Fruit fly (Drosophila melanogaster) whole organism, wandering third instar larva: Measurements from ENCODE around the gene NdufA3.

ENCODE experiments used
- CG32264 ChIP-seq: fragments of 200-800 bp; sonication (Bioruptor generic); optimal IDR thresholded peaks from 2 replicates; lab custom pipeline; 2016; ENCODE audit warnings: missing biosample characterization, missing genetic modification characterization
- CrebA ChIP-seq: fragments of 200-800 bp; sonication (Bioruptor generic); optimal IDR thresholded peaks from 2 replicates; lab custom pipeline; 2016; ENCODE audit warnings: missing biosample characterization, mild to moderate bottlenecking, missing genetic modification characterization, borderline replicate concordance
- Dfd ChIP-seq: fragments of >200 bp; optimal IDR thresholded peaks from 2 replicates; lab custom pipeline; 2017; ENCODE audit warnings: missing biosample characterization, missing genetic modification characterization
- Dif ChIP-seq: fragments of 200-275, 200-300 bp; sonication (Bioruptor generic); optimal IDR thresholded peaks from 2 replicates; lab custom pipeline; 2018; ENCODE audit warnings: missing biosample characterization, missing genetic modification characterization; ENCODE audit not compliant: partially characterized antibody
- GATAd ChIP-seq: sonication (Bioruptor generic); optimal IDR thresholded peaks from 2 replicates; lab custom pipeline; 2016; ENCODE audit warnings: missing biosample characterization, missing genetic modification characterization
- HLH106 ChIP-seq: fragments of 200-800 bp; optimal IDR thresholded peaks from 3 replicates; lab custom pipeline; 2019; ENCODE audit warnings: missing biosample characterization, mild to moderate bottlenecking, missing genetic modification characterization, moderate library complexity
- Hnf4 ChIP-seq: fragments of 200-800 bp; sonication (Bioruptor generic); optimal IDR thresholded peaks from 2 replicates; lab custom pipeline; 2016; ENCODE audit warnings: missing biosample characterization, mild to moderate bottlenecking, missing genetic modification characterization
- Hr78 ChIP-seq: fragments of >200 bp; optimal IDR thresholded peaks from 2 replicates; lab custom pipeline; 2017; ENCODE audit warnings: missing biosample characterization, missing genetic modification characterization
- Hr83 ChIP-seq: fragments of 200-300 bp; sonication (Bioruptor generic); optimal IDR thresholded peaks from 2 replicates; lab custom pipeline; 2016; ENCODE audit warnings: missing biosample characterization, mild to moderate bottlenecking, missing genetic modification characterization, moderate library complexity; ENCODE audit not compliant: poor library complexity, severe bottlenecking
- Mio ChIP-seq: sonication (Bioruptor generic); optimal IDR thresholded peaks from 2 replicates; lab custom pipeline; 2016; ENCODE audit warnings: missing biosample characterization, missing genetic modification characterization
- Myc ChIP-seq: fragments of >200 bp; optimal IDR thresholded peaks from 2 replicates; lab custom pipeline; 2017
- N ChIP-seq: fragments of >200 bp; optimal IDR thresholded peaks from 2 replicates; lab custom pipeline; 2018; ENCODE audit warnings: missing biosample characterization, missing external identifiers, missing genetic modification characterization
- Rel ChIP-seq, 2 experiments: fragments of 200-800 bp; sonication (Bioruptor generic) in 1 of 2; optimal IDR thresholded peaks; 2 replicates in 1 of 2; 3 replicates in 1 of 2; lab custom pipeline; 2016 to 2019; ENCODE audit warnings: mild to moderate bottlenecking in 2 of 2, missing biosample characterization in 2 of 2, missing genetic modification characterization in 2 of 2, moderate library complexity in 1 of 2
- Sp1 ChIP-seq: fragments of 200-800 bp; sonication (Bioruptor generic); optimal IDR thresholded peaks from 3 replicates; lab custom pipeline; 2019; ENCODE audit warnings: missing biosample characterization, mild to moderate bottlenecking, missing genetic modification characterization, moderate library complexity
- Vsx2 ChIP-seq: fragments of 200-300, 225-300 bp; sonication (Bioruptor generic); optimal IDR thresholded peaks from 2 replicates; lab custom pipeline; 2018; ENCODE audit warnings: missing biosample characterization, missing genetic modification characterization; ENCODE audit not compliant: partially characterized antibody
- br ChIP-seq: fragments of 200-800 bp; sonication (Bioruptor generic); optimal IDR thresholded peaks from 2 replicates; lab custom pipeline; 2016; ENCODE audit warnings: missing biosample characterization, missing genetic modification characterization
- brk ChIP-seq: fragments of 200-800 bp; sonication (Bioruptor generic); optimal IDR thresholded peaks from 2 replicates; lab custom pipeline; 2016; ENCODE audit warnings: missing biosample characterization, mild to moderate bottlenecking, missing genetic modification characterization
- dl ChIP-seq, 2 experiments: fragments of 175-275, 200-275 bp in 1 of 2; fragments of 200-275 bp in 1 of 2; sonication (Bioruptor generic); optimal IDR thresholded peaks; lab custom pipeline; 2018; ENCODE audit warnings: mild to moderate bottlenecking in 2 of 2, missing biosample characterization in 2 of 2, missing genetic modification characterization in 2 of 2, moderate library complexity in 2 of 2; ENCODE audit not compliant: partially characterized antibody in 2 of 2, insufficient read depth in 1 of 2
- dmrt93B ChIP-seq: fragments of 200-800 bp; sonication (Bioruptor generic); optimal IDR thresholded peaks from 2 replicates; lab custom pipeline; 2018; ENCODE audit warnings: missing biosample characterization, mild to moderate bottlenecking, missing genetic modification characterization
- dsf ChIP-seq: sonication (Bioruptor generic); optimal IDR thresholded peaks from 2 replicates; lab custom pipeline; 2016; ENCODE audit warnings: missing biosample characterization, missing genetic modification characterization, borderline replicate concordance
- ey ChIP-seq: fragments of 200-800 bp; sonication (Bioruptor generic); optimal IDR thresholded peaks from 2 replicates; lab custom pipeline; 2016; ENCODE audit warnings: missing biosample characterization, missing genetic modification characterization
- fru ChIP-seq: fragments of 200-800 bp; sonication (Bioruptor generic); optimal IDR thresholded peaks from 3 replicates; lab custom pipeline; 2016; ENCODE audit warnings: missing biosample characterization, mild to moderate bottlenecking, missing genetic modification characterization
- h ChIP-seq: fragments of 200-800 bp; sonication (Bioruptor generic); optimal IDR thresholded peaks from 3 replicates; lab custom pipeline; 2016; ENCODE audit warnings: missing biosample characterization, mild to moderate bottlenecking, missing genetic modification characterization
- jim ChIP-seq: fragments of 175-275, 200-325 bp; sonication (Bioruptor generic); optimal IDR thresholded peaks from 2 replicates; lab custom pipeline; 2016; ENCODE audit warnings: missing biosample characterization, mild to moderate bottlenecking, missing genetic modification characterization
- lola ChIP-seq: fragments of >200 bp; optimal IDR thresholded peaks from 2 replicates; lab custom pipeline; 2017; ENCODE audit warnings: missing biosample characterization, missing genetic modification characterization
- pan ChIP-seq: fragments of >200 bp; optimal IDR thresholded peaks from 2 replicates; lab custom pipeline; 2017
- psq ChIP-seq: fragments of 200-800 bp; sonication (Bioruptor generic); optimal IDR thresholded peaks from 3 replicates; lab custom pipeline; 2017; ENCODE audit warnings: missing biosample characterization, mild to moderate bottlenecking, missing genetic modification characterization, moderate library complexity
- sage ChIP-seq: fragments of 200-800 bp; sonication (Bioruptor generic); optimal IDR thresholded peaks from 2 replicates; lab custom pipeline; 2016; ENCODE audit warnings: missing biosample characterization, mild to moderate bottlenecking, missing genetic modification characterization
- sv ChIP-seq: fragments of 200-800 bp; sonication (Bioruptor generic); optimal IDR thresholded peaks from 3 replicates; lab custom pipeline; 2016; ENCODE audit warnings: missing biosample characterization, missing genetic modification characterization
- usp ChIP-seq: fragments of >200 bp; optimal IDR thresholded peaks from 2 replicates; lab custom pipeline; 2017; ENCODE audit warnings: missing biosample characterization, missing genetic modification characterization
- woc ChIP-seq: sonication (Bioruptor generic); optimal IDR thresholded peaks from 2 replicates; lab custom pipeline; 2016; ENCODE audit warnings: missing biosample characterization, mild to moderate bottlenecking, missing genetic modification characterization

Gene NdufA3

dm6 chrX:9119671-9120364, 40.0 kb downstream of the NdufA3 start:
- no peak for TF ChIP-seq jim (GFP tag; lab: Kevin White, UChicago)
- no peak for TF ChIP-seq Rel (GFP tag; optimal IDR thresholded peaks at IDR 0.05; lab: Kevin White, UChicago)
- TF ChIP-seq Rel (tag; optimal IDR thresholded peaks at IDR 0.05; lab: Kevin White, UChicago), result no peak
- no peak for TF ChIP-seq fru (GFP tag; lab: Kevin White, UChicago)
- no peak for TF ChIP-seq Hnf4 (GFP tag; lab: Kevin White, UChicago)
- TF ChIP-seq pan (lab: Kevin White, UChicago), result no peak
- no peak for TF ChIP-seq sage (GFP tag; lab: Kevin White, UChicago)
- TF ChIP-seq h (GFP tag; lab: Kevin White, UChicago), result no peak
- no peak for TF ChIP-seq sv (GFP tag; lab: Kevin White, UChicago)
- no peak for TF ChIP-seq CG32264 (GFP tag; lab: Kevin White, UChicago)
- no peak for TF ChIP-seq dmrt93B (GFP tag; lab: Kevin White, UChicago)
- TF ChIP-seq usp, result no peak
- TF ChIP-seq Mio, result no peak
- TF ChIP-seq Dif (GFP tag; lab: Kevin White, UChicago), result no peak
- no peak for TF ChIP-seq HLH106 (tag; lab: Kevin White, UChicago)
- no peak for TF ChIP-seq woc
- no peak for TF ChIP-seq Dfd (GFP tag; lab: Kevin White, UChicago)
- no peak for TF ChIP-seq CrebA
- no peak for TF ChIP-seq dsf (GFP tag; lab: Kevin White, UChicago)
- no peak for TF ChIP-seq Myc (lab: Kevin White, UChicago)
- no peak for TF ChIP-seq ey

dm6 chrX:9118961-9119633, 40.8 kb downstream of the NdufA3 start:
- no peak for TF ChIP-seq h (GFP tag; lab: Kevin White, UChicago)
- TF ChIP-seq dsf (GFP tag; lab: Kevin White, UChicago), result no peak
- TF ChIP-seq Hr78, result no peak
- no peak for TF ChIP-seq dl (GFP tag; optimal IDR thresholded peaks at IDR 0.05; lab: Kevin White, UChicago; ENCODE audit: insufficient read depth in 1 of 2, partially characterized antibody in 2 of 2)
- no peak for TF ChIP-seq CG32264 (GFP tag; lab: Kevin White, UChicago)
- no peak for TF ChIP-seq psq (GFP tag; lab: Kevin White, UChicago)
- TF ChIP-seq lola (GFP tag; lab: Kevin White, UChicago), result no peak
- no peak for TF ChIP-seq GATAd

- TF ChIP-seq Vsx2 (GFP tag; lab: Kevin White, UChicago) (no peak), br (GFP tag; lab: Kevin White, UChicago) (no peak), jim (GFP tag; lab: Kevin White, UChicago) (no peak), brk (GFP tag; lab: Kevin White, UChicago) (no peak), Dif (GFP tag; lab: Kevin White, UChicago) (no peak), lola (GFP tag; lab: Kevin White, UChicago) (no peak)
- TF ChIP-seq, all 38 proteins: peak for 0
Observed at dm6 chrX:9117831-9118230, 42.0 kb downstream of the NdufA3 start.

dm6 chrX:9110155-9110909, 49.5 kb downstream of the NdufA3 start:
- TF ChIP-seq N (GFP tag; lab: Kevin White, UChicago), result no peak
- TF ChIP-seq Sp1 (GFP tag; lab: Kevin White, UChicago), result no peak
- TF ChIP-seq ey, result no peak
- no peak for TF ChIP-seq Hr78
- TF ChIP-seq CG32264 (GFP tag; lab: Kevin White, UChicago), result no peak
- no peak for TF ChIP-seq sv (GFP tag; lab: Kevin White, UChicago)
- no peak for TF ChIP-seq Hr83
- no peak for TF ChIP-seq psq (GFP tag; lab: Kevin White, UChicago)
- peak; percentile 85 for TF ChIP-seq Dfd (GFP tag; lab: Kevin White, UChicago)
